Worm (Caenorhabditis elegans) whole organism, mixed stage, embryonic: Measurements from ENCODE around the gene msp-79.

Source experiments
- M03D4.4 ChIP-seq: sonication (generic microtip); optimal IDR thresholded peaks from 2 replicates; lab custom pipeline; 2017; ENCODE audit warnings: mild to moderate bottlenecking, missing genetic modification characterization, missing compliant biosample characterization
- bed-3 ChIP-seq: fragments of 200-800 bp; sonication (Bioruptor generic); optimal IDR thresholded peaks from 3 replicates; lab custom pipeline; 2018; ENCODE audit warnings: mild to moderate bottlenecking, missing genetic modification characterization, moderate library complexity, missing compliant biosample characterization
- blmp-1 ChIP-seq: fragments of 150-350 bp; optimal IDR thresholded peaks from 2 replicates; lab custom pipeline; 2014; ENCODE audit warnings: missing biosample characterization, missing genetic modification characterization
- ceh-39 ChIP-seq: fragments of 150-350 bp; optimal IDR thresholded peaks from 2 replicates; lab custom pipeline; 2014; ENCODE audit warnings: missing biosample characterization, missing genetic modification characterization
- ceh-83 ChIP-seq: fragments of 200-800 bp; sonication (Bioruptor generic); optimal IDR thresholded peaks from 2 replicates; lab custom pipeline; 2018; ENCODE audit warnings: mild to moderate bottlenecking, missing genetic modification characterization, missing compliant biosample characterization
- ces-1 ChIP-seq: fragments of 150-350 bp; optimal IDR thresholded peaks from 2 replicates; lab custom pipeline; 2014; ENCODE audit warnings: missing biosample characterization, missing genetic modification reagents, missing genetic modification characterization
- cnd-1 ChIP-seq: fragments of 200-800 bp; sonication (Bioruptor generic); optimal IDR thresholded peaks from 2 replicates; lab custom pipeline; 2018; ENCODE audit warnings: mild to moderate bottlenecking, missing genetic modification characterization, missing compliant biosample characterization
- drap-1 ChIP-seq: fragments of 200-800 bp; sonication (Bioruptor generic); optimal IDR thresholded peaks from 3 replicates; lab custom pipeline; 2018; ENCODE audit warnings: mild to moderate bottlenecking, missing genetic modification characterization, missing compliant biosample characterization
- elt-1 ChIP-seq: sonication (generic microtip); optimal IDR thresholded peaks from 2 replicates; lab custom pipeline; 2017; ENCODE audit warnings: missing genetic modification characterization, mild to moderate bottlenecking, missing compliant biosample characterization, antibody characterized with exemption, moderate library complexity, borderline replicate concordance; ENCODE audit not compliant: insufficient read depth
- elt-3 ChIP-seq: fragments of 150-350 bp; optimal IDR thresholded peaks from 2 replicates; lab custom pipeline; 2014; ENCODE audit warnings: missing biosample characterization, missing genetic modification characterization
- flh-1 ChIP-seq: fragments of 200-800 bp; sonication (Bioruptor generic); optimal IDR thresholded peaks from 2 replicates; lab custom pipeline; 2018; ENCODE audit warnings: mild to moderate bottlenecking, missing genetic modification characterization, moderate library complexity, missing compliant biosample characterization
- hlh-1 ChIP-seq: fragments of 150-350 bp; optimal IDR thresholded peaks from 2 replicates; lab custom pipeline; 2014; ENCODE audit warnings: missing biosample characterization, missing genetic modification reagents, missing genetic modification characterization
- lin-13 ChIP-seq: fragments of 150-350 bp; optimal IDR thresholded peaks from 2 replicates; lab custom pipeline; 2014; ENCODE audit warnings: missing biosample characterization, missing genetic modification characterization
- lsy-2 ChIP-seq: fragments of 150-350 bp; optimal IDR thresholded peaks from 2 replicates; lab custom pipeline; 2014; ENCODE audit warnings: missing biosample characterization, missing genetic modification characterization
- mab-5 ChIP-seq: fragments of 150-350 bp; optimal IDR thresholded peaks from 2 replicates; lab custom pipeline; 2014; ENCODE audit warnings: missing biosample characterization, missing genetic modification characterization
- mep-1 ChIP-seq: fragments of 150-350 bp; optimal IDR thresholded peaks from 2 replicates; lab custom pipeline; 2017; ENCODE audit warnings: missing biosample characterization, missing genetic modification reagents, missing genetic modification characterization, inconsistent platforms
- mls-2 ChIP-seq: sonication (generic microtip); optimal IDR thresholded peaks from 2 replicates; lab custom pipeline; 2016; ENCODE audit warnings: mild to moderate bottlenecking, missing genetic modification characterization, moderate library complexity, missing compliant biosample characterization
- nhr-12 ChIP-seq: fragments of 150-350 bp; optimal IDR thresholded peaks from 2 replicates; lab custom pipeline; 2014; ENCODE audit warnings: missing biosample characterization, missing genetic modification characterization
- nhr-2 ChIP-seq: fragments of 150-350 bp; optimal IDR thresholded peaks from 2 replicates; lab custom pipeline; 2014; ENCODE audit warnings: missing biosample characterization, missing genetic modification characterization
- nhr-237 ChIP-seq: fragments of 150-350 bp; optimal IDR thresholded peaks from 2 replicates; lab custom pipeline; 2014; ENCODE audit warnings: missing biosample characterization, missing genetic modification characterization
- nhr-28 ChIP-seq: fragments of 150-350 bp; optimal IDR thresholded peaks from 2 replicates; lab custom pipeline; 2014; ENCODE audit warnings: missing biosample characterization, missing genetic modification characterization
- nhr-76 ChIP-seq: sonication (generic microtip); optimal IDR thresholded peaks from 2 replicates; lab custom pipeline; 2017; ENCODE audit warnings: missing biosample characterization, missing genetic modification characterization
- pha-4 ChIP-seq: fragments of 150-350 bp; optimal IDR thresholded peaks from 2 replicates; lab custom pipeline; 2018; ENCODE audit warnings: missing biosample characterization, missing genetic modification reagents, missing genetic modification characterization
- sem-2 ChIP-seq: fragments of 200-800 bp; sonication (Bioruptor generic); optimal IDR thresholded peaks from 2 replicates; lab custom pipeline; 2018; ENCODE audit warnings: mild to moderate bottlenecking, missing genetic modification characterization, missing compliant biosample characterization
- sptf-1 ChIP-seq: sonication (generic microtip); optimal IDR thresholded peaks from 2 replicates; lab custom pipeline; 2017; ENCODE audit warnings: mild to moderate bottlenecking, missing genetic modification characterization, moderate library complexity, missing compliant biosample characterization
- tbx-8 ChIP-seq: fragments of 200-800 bp; sonication (Bioruptor generic); optimal IDR thresholded peaks from 2 replicates; lab custom pipeline; 2018; ENCODE audit warnings: mild to moderate bottlenecking, missing genetic modification characterization, moderate library complexity, missing compliant biosample characterization
- unc-120 ChIP-seq: sonication (generic microtip); optimal IDR thresholded peaks from 2 replicates; lab custom pipeline; 2017; ENCODE audit warnings: missing genetic modification characterization, missing compliant biosample characterization; ENCODE audit not compliant: poor library complexity, severe bottlenecking
- unc-39 ChIP-seq: fragments of 150-350 bp; optimal IDR thresholded peaks from 2 replicates; lab custom pipeline; 2014; ENCODE audit warnings: missing biosample characterization, missing genetic modification characterization
- unc-62 ChIP-seq: fragments of 150-350 bp; optimal IDR thresholded peaks from 2 replicates; lab custom pipeline; 2014; ENCODE audit warnings: missing biosample characterization, missing genetic modification reagents, missing genetic modification characterization
- ztf-11 ChIP-seq: fragments of 150-350 bp; optimal IDR thresholded peaks from 2 replicates; lab custom pipeline; 2014; ENCODE audit warnings: missing biosample characterization, missing genetic modification characterization

Gene msp-79

DNA sequence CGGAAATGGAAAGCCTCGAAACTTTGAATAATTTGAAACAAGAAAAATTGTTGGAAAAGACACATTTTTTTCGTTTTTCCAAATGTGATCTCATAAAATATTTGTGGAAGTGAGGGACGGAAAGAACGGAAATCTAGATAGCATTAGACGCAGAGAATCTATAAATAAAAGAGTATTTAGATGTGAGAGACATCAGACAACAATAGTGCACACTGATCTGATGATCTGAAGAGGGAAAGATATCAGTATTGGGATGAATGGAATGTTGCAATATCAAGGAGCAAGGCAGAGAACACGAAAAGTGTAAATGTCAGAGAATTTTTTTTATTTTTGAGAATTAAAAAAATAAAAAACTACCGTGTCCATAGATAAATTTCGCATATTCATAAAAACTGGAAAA, 32.1 kb downstream of the msp-79 start:
- TF ChIP-seq mep-1 (tag; lab: Kevin White, UChicago) (no peak), M03D4.4 (tag; lab: Kevin White, UChicago) (no peak), unc-120 (tag; lab: Kevin White, UChicago) (peak; percentile 56)

DNA sequence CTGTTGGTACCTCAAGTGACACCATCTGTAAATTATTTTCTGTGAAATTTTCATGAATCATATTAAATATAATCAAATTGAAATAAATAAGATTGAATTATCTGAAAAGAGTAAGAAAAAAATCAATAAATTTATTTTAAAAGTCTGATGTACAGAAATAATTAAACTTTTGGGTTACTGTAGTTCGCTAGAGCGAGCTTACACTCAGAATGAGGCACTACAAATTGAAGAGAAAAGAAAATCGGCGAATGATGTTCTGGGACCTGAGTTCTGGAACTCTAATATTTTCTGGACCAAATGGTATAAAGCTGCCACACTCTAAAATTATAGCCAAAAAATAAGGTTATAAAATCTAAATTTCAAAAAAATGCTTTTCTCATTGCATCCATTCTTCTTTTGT, 33.0 kb downstream of the msp-79 start:
- no peak for TF ChIP-seq unc-62 (GFP tag; lab: Kevin White, UChicago)
- no peak for TF ChIP-seq ztf-11 (tag; lab: Kevin White, UChicago)
- no peak for TF ChIP-seq drap-1 (GFP tag; lab: Kevin White, UChicago)
- TF ChIP-seq tbx-8 (GFP tag; lab: Kevin White, UChicago), result no peak
- TF ChIP-seq nhr-2 (tag; lab: Kevin White, UChicago), result no peak

DNA sequence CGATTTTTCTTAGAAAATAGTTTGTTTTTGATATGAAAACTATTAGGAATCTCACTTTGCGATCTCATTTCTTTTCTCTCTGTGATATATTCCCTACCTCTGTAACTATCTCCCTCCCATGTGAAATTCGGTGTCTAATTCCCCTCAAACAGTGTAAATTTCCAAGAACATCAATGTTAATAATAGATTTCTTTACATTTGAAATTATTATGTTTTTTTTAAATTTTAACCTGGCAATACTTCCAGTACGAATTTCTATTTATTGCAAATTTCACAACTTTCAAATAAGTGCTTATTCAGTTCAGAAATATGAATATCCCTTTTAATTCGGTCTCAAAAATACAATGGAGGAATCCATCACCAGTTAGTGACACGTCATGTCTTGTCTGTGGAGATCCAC, 38.6 kb downstream of the msp-79 start, which contains the start of gene nhr-100:
TSS of gene nhr-100 (plus strand) at position 301 of the 400 bp plus-strand sequence.
- TF ChIP-seq cnd-1 (tag; lab: Kevin White, UChicago) (no peak), unc-120 (tag; lab: Kevin White, UChicago) (no peak), flh-1 (no peak), elt-1 (tag; lab: Kevin White, UChicago) (no peak), mab-5 (tag; lab: Kevin White, UChicago) (no peak), lin-13 (tag; lab: Kevin White, UChicago) (no peak), sem-2 (GFP tag; lab: Kevin White, UChicago) (no peak), pha-4 (tag; lab: Kevin White, UChicago) (no peak), mep-1 (tag; lab: Kevin White, UChicago) (no peak), lsy-2 (tag; lab: Kevin White, UChicago) (no peak), hlh-1 (tag; lab: Kevin White, UChicago) (no peak)

DNA sequence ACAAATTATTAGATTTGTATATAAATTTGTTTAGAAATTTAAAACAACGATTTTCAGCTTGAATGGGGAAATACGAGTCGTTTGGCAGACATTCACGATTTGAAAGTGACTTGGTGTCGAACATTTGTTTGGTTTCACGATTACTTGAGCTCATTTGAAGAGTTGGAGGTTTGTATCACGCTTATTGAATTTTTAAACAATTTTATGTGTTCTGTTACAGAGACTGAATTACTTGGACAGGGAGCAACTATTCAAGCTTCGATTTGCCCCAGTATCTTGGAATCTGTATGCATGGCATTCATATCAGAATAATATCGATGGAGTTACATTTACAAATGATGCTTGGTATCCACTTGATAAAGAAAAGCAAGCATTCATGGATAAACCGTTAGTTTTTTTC, 39.7 kb downstream of the msp-79 start:
- TF ChIP-seq sem-2 (GFP tag; lab: Kevin White, UChicago) (no peak), elt-1 (tag; lab: Kevin White, UChicago) (no peak), ceh-83 (GFP tag; lab: Kevin White, UChicago) (no peak), nhr-12 (no peak), unc-62 (GFP tag; lab: Kevin White, UChicago) (no peak), mls-2 (tag; lab: Kevin White, UChicago) (no peak), sptf-1 (tag; lab: Kevin White, UChicago) (no peak), unc-39 (tag; lab: Kevin White, UChicago) (no peak), elt-3 (tag; lab: Kevin White, UChicago) (no peak), ceh-39 (tag; lab: Kevin White, UChicago) (no peak)

DNA sequence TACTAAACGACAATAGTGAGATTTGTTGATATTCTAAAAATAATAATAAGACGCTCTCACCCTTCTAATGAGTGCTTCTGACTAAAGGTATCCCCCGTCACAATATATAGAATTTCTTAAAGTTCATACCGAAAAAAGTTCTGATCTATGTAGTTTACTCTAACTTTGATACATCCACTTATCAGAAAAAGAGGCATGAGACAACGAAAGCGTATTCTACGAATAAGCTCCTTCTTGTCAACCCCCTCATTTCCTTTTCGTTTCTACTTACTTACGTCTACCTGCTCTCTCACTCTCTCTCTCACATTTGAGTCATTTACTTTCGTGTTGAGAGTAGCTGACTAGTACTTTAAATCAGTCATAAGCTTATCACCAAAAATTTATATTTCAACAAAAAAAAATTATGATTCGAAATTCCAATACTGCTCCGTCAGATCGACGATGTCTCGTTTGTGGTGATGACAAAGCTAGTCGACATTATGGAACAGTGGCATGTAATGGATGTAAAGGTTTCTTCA, 41.4 kb downstream of the msp-79 start:
- TF ChIP-seq nhr-76 (tag; lab: Kevin White, UChicago) (no peak), drap-1 (GFP tag; lab: Kevin White, UChicago) (no peak), mls-2 (tag; lab: Kevin White, UChicago) (no peak), nhr-237 (tag; lab: Kevin White, UChicago) (no peak), hlh-1 (tag; lab: Kevin White, UChicago) (no peak), pha-4 (tag; lab: Kevin White, UChicago) (no peak), nhr-12 (no peak), elt-3 (tag; lab: Kevin White, UChicago) (no peak), unc-62 (GFP tag; lab: Kevin White, UChicago) (no peak), blmp-1 (tag; lab: Kevin White, UChicago) (no peak), nhr-2 (tag; lab: Kevin White, UChicago) (no peak), nhr-28 (tag; lab: Kevin White, UChicago) (no peak), ceh-83 (GFP tag; lab: Kevin White, UChicago) (no peak), lin-13 (tag; lab: Kevin White, UChicago) (no peak), elt-1 (tag; lab: Kevin White, UChicago) (no peak)

DNA sequence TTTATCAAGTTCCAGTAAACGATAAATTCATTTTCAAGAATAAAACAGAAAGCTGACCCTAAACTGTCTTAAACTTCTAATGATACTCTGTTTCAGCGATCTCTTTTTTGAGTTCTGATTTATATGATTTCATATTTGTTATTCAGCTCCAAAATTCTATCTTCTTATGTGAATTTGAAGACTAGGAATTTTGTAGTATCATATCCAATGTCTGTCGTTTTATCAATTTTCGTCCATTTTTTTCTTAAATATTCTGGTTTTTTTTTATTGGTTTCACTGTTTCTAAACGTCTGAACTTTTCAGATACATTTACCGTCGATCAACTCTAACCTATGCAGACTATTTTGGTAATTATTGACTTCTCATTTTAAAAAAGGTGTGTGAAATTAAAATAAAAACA, 42.0 kb downstream of the msp-79 start, which contains the start of the genes nhr-138 and C28D4.18:
TSS of gene nhr-138 (plus strand) at position 304 of the 400 bp plus-strand sequence.
TSS of gene C28D4.18 (plus strand) at position 333 of the 400 bp plus-strand sequence.
- TF ChIP-seq bed-3 (no peak), ces-1 (GFP tag; lab: Kevin White, UChicago) (no peak), M03D4.4 (tag; lab: Kevin White, UChicago) (no peak), sptf-1 (tag; lab: Kevin White, UChicago) (no peak), mab-5 (tag; lab: Kevin White, UChicago) (no peak), ceh-83 (GFP tag; lab: Kevin White, UChicago) (no peak), cnd-1 (tag; lab: Kevin White, UChicago) (no peak), mls-2 (tag; lab: Kevin White, UChicago) (no peak), unc-62 (GFP tag; lab: Kevin White, UChicago) (no peak), lsy-2 (tag; lab: Kevin White, UChicago) (no peak), nhr-12 (no peak)
